Worm (Caenorhabditis elegans): ENCODE data around the gene F38B6.7.

- TF ChIP-seq him-1 (tag; optimal IDR thresholded peaks at IDR 0.05) (no peak), W03F9.2 (tag; optimal IDR thresholded peaks at IDR 0.05) (no peak)
Observed at ce11 chrX:6689985-6690384, 8.2 kb downstream of the F38B6.7 start, which contains the start of gene F38B6.6.

Data from whole organism, L4/young adult.